Fruit fly (Drosophila melanogaster) whole organism, adult: ENCODE results near the gene CG31229.

Experiments
- CG1620 ChIP-seq: fragments of 200-800 bp; sonication (Bioruptor generic); optimal IDR thresholded peaks from 2 replicates; lab custom pipeline; 2016; ENCODE audit warnings: missing biosample characterization, missing genetic modification characterization
- CG5204 ChIP-seq: fragments of 200-800 bp; sonication (Bioruptor generic); optimal IDR thresholded peaks from 2 replicates; lab custom pipeline; 2016; ENCODE audit warnings: missing biosample characterization, missing genetic modification characterization
- CG7101 ChIP-seq: fragments of 200-800 bp; sonication (Bioruptor generic); optimal IDR thresholded peaks from 2 replicates; lab custom pipeline; 2018; ENCODE audit warnings: missing biosample characterization, mild to moderate bottlenecking, missing genetic modification characterization, moderate library complexity
- Crg-1 ChIP-seq: fragments of 200-800 bp; sonication (Bioruptor generic); optimal IDR thresholded peaks from 2 replicates; lab custom pipeline; 2016; ENCODE audit warnings: missing biosample characterization, missing genetic modification characterization
- Hr96 ChIP-seq: fragments of 200-800 bp; sonication (Bioruptor generic); optimal IDR thresholded peaks from 2 replicates; lab custom pipeline; 2016; ENCODE audit warnings: missing biosample characterization, missing genetic modification characterization
- Mnt ChIP-seq: fragments of 200-800 bp; sonication (Bioruptor generic); optimal IDR thresholded peaks from 2 replicates; lab custom pipeline; 2016; ENCODE audit warnings: missing biosample characterization, mild to moderate bottlenecking, missing genetic modification characterization
- bab1 ChIP-seq: fragments of 200-800 bp; sonication (Bioruptor generic); optimal IDR thresholded peaks from 3 replicates; lab custom pipeline; 2019; ENCODE audit warnings: missing biosample characterization, mild to moderate bottlenecking, missing genetic modification characterization, moderate library complexity
- cic ChIP-seq: fragments of 200-800 bp; sonication (Bioruptor generic); optimal IDR thresholded peaks from 2 replicates; lab custom pipeline; 2017; ENCODE audit warnings: missing biosample characterization, mild to moderate bottlenecking, missing genetic modification characterization, moderate library complexity
- cnc ChIP-seq, 2 experiments: fragments of >200 bp; optimal IDR thresholded peaks; 2 replicates each; lab custom pipeline; 2017
- kay ChIP-seq: fragments of 200-800 bp; sonication (Bioruptor generic); peaks from one replicate; lab custom pipeline; 2016; ENCODE audit warnings: missing biosample characterization, missing genetic modification characterization, borderline replicate concordance
- ovo ChIP-seq: fragments of 200-800 bp; sonication (Bioruptor generic); optimal IDR thresholded peaks from 2 replicates; lab custom pipeline; 2016; ENCODE audit warnings: missing biosample characterization, missing genetic modification characterization
- toe ChIP-seq: fragments of 200-800 bp; sonication (Bioruptor generic); optimal IDR thresholded peaks from 2 replicates; lab custom pipeline; 2016; ENCODE audit warnings: missing biosample characterization, missing genetic modification characterization

DNA sequence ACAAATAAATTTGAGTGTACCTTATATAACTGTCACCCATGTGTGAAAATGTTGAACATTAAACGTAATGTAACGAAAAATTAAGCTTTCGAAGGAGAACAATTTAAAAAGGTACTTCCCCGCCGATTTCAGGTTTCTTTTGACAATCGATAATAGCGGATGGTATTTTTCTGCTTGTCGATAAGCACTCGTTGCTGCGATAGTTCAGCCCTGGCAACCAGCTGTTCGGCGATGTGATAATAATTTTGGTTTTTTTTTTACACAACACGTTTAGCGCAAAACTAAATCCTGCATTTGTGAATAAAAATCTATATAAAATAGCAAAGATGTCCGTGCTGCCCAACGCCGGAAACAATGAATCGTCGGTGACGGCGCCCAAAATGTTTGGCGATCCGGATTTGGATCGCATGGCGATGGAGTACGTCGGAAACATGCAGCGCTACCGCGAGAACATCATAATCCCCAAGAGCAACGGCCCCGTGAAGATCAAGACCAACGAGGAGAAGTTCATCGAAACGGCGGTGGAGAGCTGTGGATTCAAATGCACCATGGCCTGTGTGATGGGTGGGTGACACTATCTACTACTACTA, at the start of gene CG31229:
- peak; percentile 53 for TF ChIP-seq bab1 (GFP tag; lab: Kevin White, UChicago)
- no peak for TF ChIP-seq Hr96
- TF ChIP-seq toe: no peak
- no peak for TF ChIP-seq kay (GFP tag; lab: Kevin White, UChicago)
- TF ChIP-seq Crg-1 (GFP tag; lab: Kevin White, UChicago): no peak
- no peak for TF ChIP-seq Mnt (GFP tag; lab: Kevin White, UChicago)
- TF ChIP-seq CG7101 (tag; lab: Kevin White, UChicago): no peak
- TF ChIP-seq CG1620: no peak
- TF ChIP-seq CG5204 (GFP tag; lab: Kevin White, UChicago): no peak
- TF ChIP-seq cic (GFP tag; lab: Kevin White, UChicago): no peak
- no peak for TF ChIP-seq ovo (GFP tag; lab: Kevin White, UChicago)
- no peak for TF ChIP-seq cnc (optimal IDR thresholded peaks at IDR 0.05; lab: Kevin White, UChicago)
